Worm (Caenorhabditis elegans) whole organism, midembryonic: ENCODE data around the gene fbxb-106.

ENCODE experiments used
- flt-1 ChIP-seq: fragments of 200-800 bp; sonication (Bioruptor generic); IDR thresholded peaks from 2 replicates; pipeline ENCODE4 v1.3.6; 2022; ENCODE audit warnings: missing genetic modification characterization, missing compliant biosample characterization
- ref-1 ChIP-seq: fragments of 200-800 bp; sonication (Bioruptor generic); conservative IDR thresholded peaks from 2 replicates; pipeline ENCODE4 v1.3.6; 2022; ENCODE audit warnings: missing genetic modification reagents, missing genetic modification characterization, missing compliant biosample characterization

DNA sequence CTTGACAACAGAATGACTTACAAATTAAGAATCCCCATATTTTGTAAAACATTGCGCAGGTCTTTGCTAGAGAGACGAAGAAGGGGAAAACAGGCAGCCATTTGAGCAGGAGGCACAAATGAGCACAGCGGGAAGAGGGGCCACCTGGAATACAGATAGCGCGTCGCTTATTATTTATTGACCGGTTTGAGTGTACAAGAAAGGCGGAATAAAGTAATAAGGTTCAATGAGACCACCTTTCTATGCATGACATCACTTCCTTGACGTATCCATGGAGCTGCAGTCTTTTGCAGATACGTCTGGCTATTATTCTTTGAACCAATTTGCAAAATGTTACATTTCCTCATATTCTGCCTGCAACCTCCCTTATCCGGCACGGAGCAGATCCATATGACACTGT, 12.7 kb downstream of the fbxb-106 start, which contains the start of gene fbxb-111:
- TF ChIP-seq ref-1 (GFP tag; lab: Robert Waterston, UW) (no peak), flt-1 (GFP tag; lab: Robert Waterston, UW) (no peak)
